Worm (Caenorhabditis elegans) whole organism, L4 larva: ENCODE results near the gene pqn-80.

Experiments
- F37D6.2 ChIP-seq: sonication (generic microtip); optimal IDR thresholded peaks from 2 replicates; lab custom pipeline; 2016; ENCODE audit warnings: mild to moderate bottlenecking, missing genetic modification characterization, missing compliant biosample characterization
- T20F7.1 ChIP-seq: fragments of 200-800 bp; sonication (Bioruptor generic); optimal IDR thresholded peaks from 2 replicates; lab custom pipeline; 2018; ENCODE audit warnings: mild to moderate bottlenecking, missing genetic modification characterization, missing compliant biosample characterization
- Y105C5A.15 ChIP-seq: fragments of 200-800 bp; sonication (Bioruptor generic); IDR thresholded peaks from 2 replicates; pipeline ENCODE4 v1.3.6; 2022; ENCODE audit warnings: missing genetic modification characterization, missing compliant biosample characterization
- Y5F2A.4 ChIP-seq: fragments of 200-800 bp; sonication (Bioruptor generic); optimal IDR thresholded peaks from 2 replicates; lab custom pipeline; 2018; ENCODE audit warnings: mild to moderate bottlenecking, missing genetic modification characterization, missing compliant biosample characterization
- Y75B8A.6 ChIP-seq: fragments of 200-800 bp; sonication (Bioruptor generic); IDR thresholded peaks from 2 replicates; pipeline ENCODE4 v1.3.6; 2022; ENCODE audit warnings: missing genetic modification reagents, missing genetic modification characterization, missing compliant biosample characterization
- ZK337.2 ChIP-seq: fragments of 200-800 bp; sonication (Bioruptor generic); IDR thresholded peaks from 2 replicates; pipeline ENCODE4 v1.3.6; 2022; ENCODE audit warnings: missing genetic modification reagents, missing genetic modification characterization, missing compliant biosample characterization
- ZK546.5 ChIP-seq, 2 experiments: sonication (generic microtip); optimal IDR thresholded peaks; 2 replicates each; lab custom pipeline; 2017; ENCODE audit warnings: missing biosample characterization in 2 of 2, missing genetic modification characterization in 2 of 2
- aha-1 ChIP-seq: fragments of 150-350 bp; peaks from one replicate; lab custom pipeline; 2014; ENCODE audit warnings: missing biosample characterization, missing genetic modification characterization
- aly-2 ChIP-seq: sonication (generic microtip); optimal IDR thresholded peaks from 2 replicates; lab custom pipeline; 2018; ENCODE audit warnings: missing biosample characterization, missing genetic modification characterization
- ama-1 ChIP-seq: fragments of 150-350 bp; optimal IDR thresholded peaks from 2 replicates; lab custom pipeline; 2014; ENCODE audit warnings: inconsistent platforms, mixed read lengths
- arid-1 ChIP-seq: fragments of 200-800 bp; sonication (Bioruptor generic); conservative IDR thresholded peaks from 2 replicates; pipeline ENCODE4 v1.3.6; 2022; ENCODE audit warnings: missing genetic modification reagents, missing genetic modification characterization, missing compliant biosample characterization
- ceh-28 ChIP-seq: fragments of 150-350 bp; optimal IDR thresholded peaks from 2 replicates; lab custom pipeline; 2014; ENCODE audit warnings: missing biosample characterization, missing genetic modification reagents, missing genetic modification characterization
- ceh-32 ChIP-seq: sonication (generic microtip); optimal IDR thresholded peaks from 2 replicates; lab custom pipeline; 2016; ENCODE audit warnings: mild to moderate bottlenecking, missing genetic modification characterization, missing compliant biosample characterization; ENCODE audit not compliant: poor library complexity
- ceh-62 ChIP-seq: sonication (generic microtip); optimal IDR thresholded peaks from 2 replicates; lab custom pipeline; 2017; ENCODE audit warnings: missing biosample characterization, missing genetic modification characterization
- daf-16 ChIP-seq, 3 experiments: sonication (generic microtip); optimal IDR thresholded peaks; 2 replicates each; lab custom pipeline; 2016 to 2017; ENCODE audit warnings: missing genetic modification characterization in 3 of 3, missing genetic modification reagents in 3 of 3, mild to moderate bottlenecking in 2 of 3, missing compliant biosample characterization in 2 of 3, missing biosample characterization in 1 of 3, moderate library complexity in 1 of 3
- dmd-8 ChIP-seq: fragments of 200-800 bp; sonication (Bioruptor generic); IDR thresholded peaks from 2 replicates; pipeline ENCODE4 v1.3.6; 2022; ENCODE audit warnings: missing genetic modification characterization, missing compliant biosample characterization
- egl-43 ChIP-seq: fragments of 200-800 bp; sonication (Bioruptor generic); IDR thresholded peaks from 2 replicates; pipeline ENCODE4 v1.3.6; 2022; ENCODE audit warnings: missing genetic modification reagents, missing genetic modification characterization, missing compliant biosample characterization
- fkh-10 ChIP-seq: fragments of 150-350 bp; optimal IDR thresholded peaks from 2 replicates; lab custom pipeline; 2014; ENCODE audit warnings: missing biosample characterization, missing genetic modification reagents, missing genetic modification characterization
- gei-8 ChIP-seq: fragments of 200-800 bp; sonication (Bioruptor generic); optimal IDR thresholded peaks from 2 replicates; lab custom pipeline; 2018; ENCODE audit warnings: mild to moderate bottlenecking, missing genetic modification characterization, missing compliant biosample characterization
- hif-1 ChIP-seq, 2 experiments: sonication (generic microtip); optimal IDR thresholded peaks; 2 replicates each; lab custom pipeline; 2016 to 2017; ENCODE audit warnings: missing compliant biosample characterization in 2 of 2, missing genetic modification characterization in 2 of 2, missing genetic modification reagents in 2 of 2, missing genotype in 2 of 2, mild to moderate bottlenecking in 1 of 2
- hlh-11 ChIP-seq: fragments of 200-800 bp; sonication (Bioruptor generic); optimal IDR thresholded peaks from 2 replicates; lab custom pipeline; 2018; ENCODE audit warnings: mild to moderate bottlenecking, missing genetic modification characterization, missing compliant biosample characterization
- hlh-30 ChIP-seq: sonication (generic microtip); optimal IDR thresholded peaks from 2 replicates; lab custom pipeline; 2017; ENCODE audit warnings: antibody characterized with exemption, mild to moderate bottlenecking, missing genetic modification characterization, missing compliant biosample characterization; ENCODE audit not compliant: insufficient read depth
- hmg-1.1 ChIP-seq: fragments of 200-800 bp; sonication (Bioruptor generic); IDR thresholded peaks from 2 replicates; pipeline ENCODE4 v1.3.6; 2022; ENCODE audit warnings: missing genetic modification reagents, missing genetic modification characterization, missing compliant biosample characterization
- lin-15B ChIP-seq: fragments of 150-350 bp; sonication (generic microtip); optimal IDR thresholded peaks from 3 replicates; lab custom pipeline; 2014; ENCODE audit warnings: missing biosample characterization, missing genetic modification characterization
- lin-29 ChIP-seq: fragments of 200-800 bp; sonication (Bioruptor generic); IDR thresholded peaks from 2 replicates; pipeline ENCODE4 v1.3.6; 2022; ENCODE audit warnings: missing genetic modification reagents, missing genetic modification characterization, missing compliant biosample characterization
- lin-38 ChIP-seq: fragments of 200-800 bp; sonication (Bioruptor generic); IDR thresholded peaks from 2 replicates; pipeline ENCODE4 v1.3.6; 2022; ENCODE audit warnings: missing genetic modification reagents, missing genetic modification characterization, missing compliant biosample characterization
- madf-5 ChIP-seq, 2 experiments: fragments of 200-800 bp; sonication (Bioruptor generic); IDR thresholded peaks; 2 replicates each; pipeline ENCODE4 v1.3.6; 2022; ENCODE audit warnings: missing compliant biosample characterization in 2 of 2, missing genetic modification characterization in 2 of 2
- mdt-29 ChIP-seq: fragments of 200-800 bp; sonication (Bioruptor generic); IDR thresholded peaks from 2 replicates; pipeline ENCODE4 v1.3.6; 2022; ENCODE audit warnings: missing genetic modification reagents, missing genetic modification characterization, missing compliant biosample characterization
- mep-1 ChIP-seq: fragments of 150-350 bp; sonication (generic microtip); optimal IDR thresholded peaks from 3 replicates; lab custom pipeline; 2014; ENCODE audit warnings: missing biosample characterization, missing genetic modification characterization
- mes-2 ChIP-seq: sonication (generic microtip); optimal IDR thresholded peaks from 2 replicates; lab custom pipeline; 2016; ENCODE audit warnings: missing genotype, mild to moderate bottlenecking, missing genetic modification characterization, missing compliant biosample characterization; ENCODE audit not compliant: poor library complexity, severe bottlenecking
- nhr-28 ChIP-seq: fragments of 150-350 bp; optimal IDR thresholded peaks from 2 replicates; lab custom pipeline; 2014; ENCODE audit warnings: missing biosample characterization, missing genetic modification characterization
- nhr-42 ChIP-seq: fragments of 200-800 bp; sonication (Bioruptor generic); IDR thresholded peaks from 2 replicates; pipeline ENCODE4 v1.3.6; 2022; ENCODE audit warnings: missing genetic modification characterization, missing compliant biosample characterization
- nhr-6 ChIP-seq: fragments of 150-350 bp; optimal IDR thresholded peaks from 2 replicates; lab custom pipeline; 2014; ENCODE audit warnings: missing biosample characterization, missing genetic modification characterization
- pha-4 ChIP-seq, 2 experiments: fragments of 150-350 bp in 1 of 2; fragments of 200-800 bp in 1 of 2; sonication (Bioruptor generic) in 1 of 2; IDR thresholded peaks in 1 of 2; optimal IDR thresholded peaks in 1 of 2; 2 replicates each; pipeline versions ENCODE4 v1.3.6 to Lab custom; 2014 to 2022; ENCODE audit warnings: missing genetic modification characterization in 2 of 2, missing genetic modification reagents in 2 of 2, missing biosample characterization in 1 of 2, missing compliant biosample characterization in 1 of 2
- set-16 ChIP-seq: fragments of 200-800 bp; sonication (Bioruptor generic); IDR thresholded peaks from 2 replicates; pipeline ENCODE4 v1.3.6; 2022; ENCODE audit warnings: missing genetic modification reagents, missing genetic modification characterization, missing compliant biosample characterization
- skn-1 ChIP-seq: fragments of 150-350 bp; optimal IDR thresholded peaks from 2 replicates; lab custom pipeline; 2014; ENCODE audit warnings: missing biosample characterization, missing genetic modification characterization
- snpc-1.2 ChIP-seq: fragments of 200-800 bp; sonication (Bioruptor generic); IDR thresholded peaks from 2 replicates; pipeline ENCODE4 v1.3.6; 2022; ENCODE audit warnings: missing genetic modification reagents, missing genetic modification characterization, missing compliant biosample characterization
- spr-1 ChIP-seq: sonication (generic microtip); optimal IDR thresholded peaks from 2 replicates; lab custom pipeline; 2016; ENCODE audit warnings: mild to moderate bottlenecking, missing genetic modification characterization, missing compliant biosample characterization
- tag-97 ChIP-seq: fragments of 200-800 bp; sonication (Bioruptor generic); IDR thresholded peaks from 2 replicates; pipeline ENCODE4 v1.3.6; 2022; ENCODE audit warnings: missing genetic modification characterization, missing compliant biosample characterization
- tra-1 ChIP-seq: fragments of 200-800 bp; sonication (Bioruptor generic); IDR thresholded peaks from 2 replicates; pipeline ENCODE4 v1.3.6; 2022; ENCODE audit warnings: missing genetic modification reagents, missing genetic modification characterization, missing compliant biosample characterization
- unc-62 ChIP-seq, 3 experiments: fragments of 150-350 bp in 1 of 3; sonication (generic microtip); optimal IDR thresholded peaks in 2 of 3; peaks in 1 of 3; 1 replicate in 1 of 3; 2 replicates in 2 of 3; lab custom pipeline; 2014 to 2017; ENCODE audit warnings: missing biosample characterization in 3 of 3, missing genetic modification characterization in 3 of 3, missing genetic modification reagents in 3 of 3, missing genotype in 1 of 3
- zfp-2 ChIP-seq: sonication (generic microtip); optimal IDR thresholded peaks from 2 replicates; lab custom pipeline; 2016; ENCODE audit warnings: mild to moderate bottlenecking, missing genetic modification characterization, missing compliant biosample characterization
- zfp-3 ChIP-seq: fragments of 200-800 bp; sonication (Bioruptor generic); conservative IDR thresholded peaks from 2 replicates; pipeline ENCODE4 v1.3.6; 2022; ENCODE audit warnings: missing genetic modification reagents, missing genetic modification characterization, missing compliant biosample characterization
- zip-11 ChIP-seq: fragments of 200-800 bp; sonication (Bioruptor generic); IDR thresholded peaks from 2 replicates; pipeline ENCODE4 v1.3.6; 2022; ENCODE audit warnings: missing genetic modification characterization, missing compliant biosample characterization
- zip-2 ChIP-seq: fragments of 150-350 bp; optimal IDR thresholded peaks from 2 replicates; lab custom pipeline; 2014; ENCODE audit warnings: missing biosample characterization, missing genetic modification characterization

pqn-80 gene

ce11 chrIII:12612519-12612935, 13.8 kb upstream of the pqn-80 start (continued):
- TF ChIP-seq lin-29 (peak; percentile 90), nhr-6 (peak; percentile 98), tag-97 (GFP tag; lab: Robert Waterston, UW) (no peak), ZK337.2 (0 out of 2 replicates have a peak, but pooled peaks have one; percentile 5), ceh-62 (tag; lab: Kevin White, UChicago) (no peak), nhr-42 (peak; percentile 90), ceh-32 (tag; lab: Kevin White, UChicago) (peak; percentile 81), gei-8 (peak; percentile 99), T20F7.1 (GFP tag; lab: Kevin White, UChicago) (peak; percentile 86), tra-1 (GFP tag; lab: Robert Waterston, UW) (peak; percentile 99), zip-2 (tag; lab: Kevin White, UChicago) (peak; percentile 91), mes-2 (tag; lab: Kevin White, UChicago) (peak; percentile 84), ama-1 (lab: Kevin White, UChicago) (peak; percentile 88), Y105C5A.15 (GFP tag; lab: Robert Waterston, UW) (0 out of 2 replicates have a peak, but pooled peaks have one; percentile 61), mdt-29 (GFP tag; lab: Robert Waterston, UW) (peak; percentile 97), aha-1 (tag; lab: Kevin White, UChicago) (peak; percentile 99), lin-15B (tag; lab: Kevin White, UChicago) (no peak), lin-38 (GFP tag; lab: Robert Waterston, UW) (peak; percentile 83), hlh-11 (peak; percentile 100), skn-1 (tag; lab: Kevin White, UChicago) (peak; percentile 84), snpc-1.2 (GFP tag; lab: Robert Waterston, UW) (peak; percentile 21; the same call in 1 of the 2 replicates), zfp-3 (GFP tag; lab: Robert Waterston, UW) (peak; percentile 93), zip-11 (no peak), fkh-10 (peak; percentile 98)

- no peak for TF ChIP-seq hmg-1.1 (GFP tag; lab: Robert Waterston, UW)
- no peak for TF ChIP-seq madf-5 (GFP tag; IDR thresholded peaks at IDR 0.05; lab: Robert Waterston, UW)
- TF ChIP-seq ceh-28: no peak
- no peak for TF ChIP-seq zfp-2
- no peak for TF ChIP-seq aly-2 (tag; lab: Kevin White, UChicago)
- no peak for TF ChIP-seq ceh-32 (tag; lab: Kevin White, UChicago)
- no peak for TF ChIP-seq dmd-8 (GFP tag; lab: Robert Waterston, UW)
- TF ChIP-seq lin-15B (tag; lab: Kevin White, UChicago): no peak
- TF ChIP-seq aha-1 (tag; lab: Kevin White, UChicago): peak; percentile 96
- TF ChIP-seq hlh-30 (tag; lab: Kevin White, UChicago): no peak
- 0 out of 2 replicates have a peak, but pooled peaks have one; percentile 11 for TF ChIP-seq zfp-3 (GFP tag; lab: Robert Waterston, UW)
- no peak for TF ChIP-seq egl-43
- TF ChIP-seq mep-1 (tag; lab: Kevin White, UChicago): peak; percentile 18
- TF ChIP-seq T20F7.1 (GFP tag; lab: Kevin White, UChicago): no peak
- TF ChIP-seq unc-62 (GFP tag; optimal IDR thresholded peaks at IDR 0.05 in 1 of 2; lab: Kevin White, UChicago): peak in 1 of 2 experiments; percentile 6
- no peak for TF ChIP-seq unc-62 (tag; optimal IDR thresholded peaks at IDR 0.05; lab: Kevin White, UChicago)
- TF ChIP-seq daf-16 (GFP tag; optimal IDR thresholded peaks at IDR 0.05; lab: Kevin White, UChicago): no peak
- no peak for TF ChIP-seq daf-16 (tag; optimal IDR thresholded peaks at IDR 0.05; lab: Kevin White, UChicago)
- no peak for TF ChIP-seq arid-1 (GFP tag; lab: Robert Waterston, UW)
- no peak for TF ChIP-seq F37D6.2
- peak; percentile 62 for TF ChIP-seq pha-4 (GFP tag; IDR thresholded peaks at IDR 0.05; lab: Robert Waterston, UW)
- no peak for TF ChIP-seq pha-4 (tag; optimal IDR thresholded peaks at IDR 0.05; lab: Kevin White, UChicago)
- no peak for TF ChIP-seq Y75B8A.6
- TF ChIP-seq spr-1 (tag; lab: Kevin White, UChicago): no peak
- no peak for TF ChIP-seq ZK546.5 (tag; optimal IDR thresholded peaks at IDR 0.05; lab: Kevin White, UChicago)
- TF ChIP-seq tra-1 (GFP tag; lab: Robert Waterston, UW): 0 out of 2 replicates have a peak, but pooled peaks have one; percentile 51
- peak; percentile 32 for TF ChIP-seq snpc-1.2 (GFP tag; lab: Robert Waterston, UW)
- no peak for TF ChIP-seq nhr-28 (tag; lab: Kevin White, UChicago)
- no peak for TF ChIP-seq skn-1 (tag; lab: Kevin White, UChicago)
- no peak for TF ChIP-seq hif-1 (tag; optimal IDR thresholded peaks at IDR 0.05; lab: Kevin White, UChicago)
- TF ChIP-seq set-16 (GFP tag; lab: Robert Waterston, UW): peak; percentile 54; the same call in 1 of the 2 replicates
- TF ChIP-seq ama-1 (lab: Kevin White, UChicago): peak; percentile 13
- no peak for TF ChIP-seq Y5F2A.4 (GFP tag; lab: Kevin White, UChicago)
- TF ChIP-seq, all 104 proteins: peak for 9
Measured at ce11 chrIII:12613138-12613915, 13.0 kb upstream of the pqn-80 start.
